Fruit fly (Drosophila melanogaster): ENCODE results near the gene CG33116.
A peak's percentile ranks its signal among the peaks of the same experiment; 100 is the strongest.

Gene CG33116

DNA sequence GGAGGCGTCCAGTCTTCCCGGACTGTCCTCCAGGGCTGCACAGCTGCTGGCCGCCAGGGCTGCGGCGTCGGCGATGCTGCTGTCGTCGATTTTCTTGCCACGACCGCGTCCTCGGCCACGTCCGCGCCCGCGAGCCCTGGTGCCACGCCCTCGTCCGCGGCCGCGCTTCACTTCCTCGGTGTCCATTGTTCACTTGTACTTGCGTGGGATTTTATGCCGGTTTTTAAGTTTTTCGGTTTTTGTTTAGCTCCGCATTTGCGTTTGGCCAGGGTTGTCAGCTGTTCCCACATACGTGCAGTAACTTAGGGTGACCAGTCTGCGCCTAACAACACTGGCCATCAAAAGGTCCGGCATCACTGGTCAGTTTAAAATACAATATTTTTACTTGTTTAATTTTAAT is 48.9 kb downstream of the CG33116 start, which contains the start of gene Hakai (continued):
- TF ChIP-seq Dip2 (GFP tag; IDR thresholded peaks at IDR 0.05) (no peak), CG12391 (tag; optimal IDR thresholded peaks at IDR 0.05) (peak; percentile 13), CG13296 (GFP tag; optimal IDR thresholded peaks at IDR 0.05) (peak; percentile 17), Dip3 (GFP tag; optimal IDR thresholded peaks at IDR 0.05) (peak; percentile 65), CG13775 (GFP tag; optimal IDR thresholded peaks at IDR 0.05) (peak; percentile 71), CG18262 (tag; optimal IDR thresholded peaks at IDR 0.05) (peak; percentile 5), CG16813 (GFP tag; IDR thresholded peaks at IDR 0.05; ENCODE audit: partially characterized antibody) (peak; percentile 51), Lpt (GFP tag; optimal IDR thresholded peaks at IDR 0.05) (no peak), Nf-YA (GFP tag; IDR thresholded peaks at IDR 0.05) (no peak), CG13287 (GFP tag; IDR thresholded peaks at IDR 0.05; ENCODE audit: partially characterized antibody) (peak; percentile 65), Sin3A (optimal IDR thresholded peaks at IDR 0.05) (peak; percentile 81), nmo (GFP tag; optimal IDR thresholded peaks at IDR 0.05) (peak; percentile 65), CG7786 (GFP tag; optimal IDR thresholded peaks at IDR 0.05) (peak; percentile 49), Fer2 (tag; optimal IDR thresholded peaks at IDR 0.05) (peak; percentile 24), CG31224 (GFP tag; IDR thresholded peaks at IDR 0.05) (peak; percentile 34; the same call in 1 of the 2 replicates), Bdp1 (GFP tag; optimal IDR thresholded peaks at IDR 0.05) (peak; percentile 58), pita (GFP tag; optimal IDR thresholded peaks at IDR 0.05) (no peak), CG11398 (GFP tag; optimal IDR thresholded peaks at IDR 0.05) (peak; percentile 32), gsb (GFP tag; IDR thresholded peaks at IDR 0.05) (no peak), CG4424 (GFP tag; optimal IDR thresholded peaks at IDR 0.05) (peak; percentile 60), CG11093 (GFP tag; IDR thresholded peaks at IDR 0.05) (peak; percentile 47; the same call in 1 of the 3 replicates)

DNA sequence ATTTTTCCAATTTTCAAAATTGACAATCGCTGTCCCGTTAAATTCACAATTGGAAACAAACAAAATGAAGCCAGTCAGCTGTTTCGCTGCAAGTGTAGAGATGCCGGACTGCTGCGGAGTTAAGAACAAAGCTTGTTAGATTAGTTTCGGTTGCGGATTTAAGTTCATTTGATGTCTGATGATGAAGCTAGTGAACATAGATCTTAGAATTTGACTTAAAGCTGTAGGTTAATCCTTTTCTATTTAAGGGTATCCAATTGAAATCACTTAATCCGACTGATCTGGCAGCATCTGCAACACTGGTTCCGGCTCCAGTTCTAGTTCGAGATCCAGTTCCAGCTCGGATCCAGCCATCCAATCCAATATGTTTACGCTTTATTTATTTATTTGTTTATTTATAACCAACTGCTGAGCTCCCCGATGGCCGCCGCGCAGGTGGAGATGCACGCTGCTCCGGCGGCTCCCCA is 50.7 kb downstream of the CG33116 start, which contains the start of the genes PCNA2 and CG10366:
Gene PCNA2 (minus strand): TSS at position 65 of the 467 bp plus-strand sequence.
Gene CG10366 (plus strand): TSS at position 310 of the 467 bp plus-strand sequence.
- TF ChIP-seq Aef1 (GFP tag; IDR thresholded peaks at IDR 0.05) (peak; percentile 34; the same call in 1 of the 3 replicates), pzg (GFP tag; optimal IDR thresholded peaks at IDR 0.05) (peak; percentile 86), Taf1 (GFP tag; IDR thresholded peaks at IDR 0.05) (no peak; the same call in 1 of the 2 replicates), CG2678 (tag; optimal IDR thresholded peaks at IDR 0.05) (peak; percentile 68), CG1603 (tag; optimal IDR thresholded peaks at IDR 0.05) (peak; percentile 86), CG12299 (tag; optimal IDR thresholded peaks at IDR 0.05) (peak; percentile 44), cato (GFP tag; optimal IDR thresholded peaks at IDR 0.05; ENCODE audit: borderline replicate concordance) (peak; percentile 37), Asciz (GFP tag; optimal IDR thresholded peaks at IDR 0.05) (no peak), bbx (GFP tag; IDR thresholded peaks at IDR 0.05; ENCODE audit: partially characterized antibody) (no peak), ind (GFP tag; optimal IDR thresholded peaks at IDR 0.05) (peak; percentile 78), danr (GFP tag; IDR thresholded peaks at IDR 0.05) (no peak), CG9437 (GFP tag; optimal IDR thresholded peaks at IDR 0.05) (peak; percentile 28), sens (GFP tag) (peak; percentile 94), tap (tag; optimal IDR thresholded peaks at IDR 0.05) (peak; percentile 34), CG12236 (GFP tag; optimal IDR thresholded peaks at IDR 0.05) (peak; percentile 48), CG8924 (tag; optimal IDR thresholded peaks at IDR 0.05) (peak; percentile 77), CG15696 (tag; optimal IDR thresholded peaks at IDR 0.05) (peak; percentile 72), Bdp1 (GFP tag; optimal IDR thresholded peaks at IDR 0.05) (peak; percentile 54), crc (GFP tag; optimal IDR thresholded peaks at IDR 0.05) (no peak), wek (GFP tag; optimal IDR thresholded peaks at IDR 0.05) (no peak), CoRest (tag; optimal IDR thresholded peaks at IDR 0.05) (peak; percentile 84), Lpt (GFP tag; optimal IDR thresholded peaks at IDR 0.05) (no peak), zen2 (GFP tag; IDR thresholded peaks at IDR 0.05; ENCODE audit: partially characterized antibody) (no peak), Sry-β (GFP tag; optimal IDR thresholded peaks at IDR 0.05) (no peak), fd3F (GFP tag; optimal IDR thresholded peaks at IDR 0.05) (peak; percentile 38), CG10565 (GFP tag; optimal IDR thresholded peaks at IDR 0.05) (no peak), Hr39 (optimal IDR thresholded peaks at IDR 0.05) (no peak), CG4820 (GFP tag; optimal IDR thresholded peaks at IDR 0.05) (peak; percentile 66), CG30431 (GFP tag; optimal IDR thresholded peaks at IDR 0.05) (no peak), CG6175 (GFP tag; IDR thresholded peaks at IDR 0.05) (no peak), Jarid2 (GFP tag; optimal IDR thresholded peaks at IDR 0.05) (no peak), CG42726 (GFP tag; IDR thresholded peaks at IDR 0.05; ENCODE audit: partially characterized antibody) (0 out of 2 replicates have a peak, but pooled peaks have one; percentile 7)
